Worm (Caenorhabditis elegans): Measurements from ENCODE around the gene ptp-1.

ce11 chrIII:3566785-3567184 is 23.7 kb upstream of the ptp-1 start:
- TF ChIP-seq nhr-2 (tag; optimal IDR thresholded peaks at IDR 0.05) (no peak), lin-13 (tag; optimal IDR thresholded peaks at IDR 0.05) (no peak), snpc-4 (tag; optimal IDR thresholded peaks at IDR 0.05) (no peak), lsy-2 (tag; optimal IDR thresholded peaks at IDR 0.05) (no peak), nhr-76 (tag; optimal IDR thresholded peaks at IDR 0.05) (no peak), pha-4 (tag; optimal IDR thresholded peaks at IDR 0.05) (no peak), unc-120 (tag; optimal IDR thresholded peaks at IDR 0.05; ENCODE audit: poor library complexity, severe bottlenecking) (no peak)

Data from whole organism, mixed stage, embryonic.